Fruit fly (Drosophila melanogaster) Kc167 (cell line): ENCODE data around the gene CG5421.

ENCODE experiments used
- Myc ChIP-seq: fragments of >200 bp; optimal IDR thresholded peaks from 2 replicates; lab custom pipeline; 2017; ENCODE audit warnings: missing external identifiers
- Sin3A ChIP-seq: fragments of >200 bp; optimal IDR thresholded peaks from 2 replicates; lab custom pipeline; 2018; ENCODE audit warnings: missing external identifiers
- h ChIP-seq: fragments of >200 bp; optimal IDR thresholded peaks from 3 replicates; lab custom pipeline; 2018; ENCODE audit warnings: missing external identifiers
- insv ChIP-seq: fragments of >200 bp; optimal IDR thresholded peaks from 3 replicates; lab custom pipeline; 2018; ENCODE audit warnings: missing external identifiers
- psq ChIP-seq: fragments of >200 bp; optimal IDR thresholded peaks from 2 replicates; lab custom pipeline; 2017; ENCODE audit warnings: missing external identifiers
- ttk ChIP-seq: sonication (Bioruptor generic); optimal IDR thresholded peaks from 2 replicates; lab custom pipeline; 2017; ENCODE audit warnings: missing external identifiers

Gene CG5421

dm6 chr2L:12468813-12469212, 20.9 kb upstream of the CG5421 start:
- no peak for TF ChIP-seq h (lab: Kevin White, UChicago)
- no peak for TF ChIP-seq ttk (lab: Kevin White, UChicago)
- TF ChIP-seq Myc (lab: Kevin White, UChicago), result no peak
- TF ChIP-seq psq (lab: Kevin White, UChicago), result no peak
- no peak for TF ChIP-seq Sin3A (lab: Kevin White, UChicago)
- no peak for TF ChIP-seq insv (lab: Kevin White, UChicago)

- no peak for TF ChIP-seq Sin3A (lab: Kevin White, UChicago)
- no peak for TF ChIP-seq ttk (lab: Kevin White, UChicago)
- no peak for TF ChIP-seq psq (lab: Kevin White, UChicago)
Observed at dm6 chr2L:12467673-12468072, 19.7 kb upstream of the CG5421 start.

dm6 chr2L:12466506-12467043, 18.6 kb upstream of the CG5421 start:
- TF ChIP-seq ttk (lab: Kevin White, UChicago), result no peak

- no peak for TF ChIP-seq ttk (lab: Kevin White, UChicago)
- TF ChIP-seq psq (lab: Kevin White, UChicago), result no peak
- TF ChIP-seq Myc (lab: Kevin White, UChicago), result no peak
- TF ChIP-seq insv (lab: Kevin White, UChicago), result no peak
- TF ChIP-seq h (lab: Kevin White, UChicago), result no peak
- no peak for TF ChIP-seq Sin3A (lab: Kevin White, UChicago)
Observed at dm6 chr2L:12465164-12466011, 17.5 kb upstream of the CG5421 start.

dm6 chr2L:12464065-12464464, 16.1 kb upstream of the CG5421 start:
- no peak for TF ChIP-seq Sin3A (lab: Kevin White, UChicago)
- no peak for TF ChIP-seq h (lab: Kevin White, UChicago)
- no peak for TF ChIP-seq psq (lab: Kevin White, UChicago)
- no peak for TF ChIP-seq insv (lab: Kevin White, UChicago)
- TF ChIP-seq Myc (lab: Kevin White, UChicago), result no peak
- TF ChIP-seq ttk (lab: Kevin White, UChicago), result no peak

- TF ChIP-seq h (lab: Kevin White, UChicago) (no peak), Myc (lab: Kevin White, UChicago) (no peak), psq (lab: Kevin White, UChicago) (no peak), ttk (lab: Kevin White, UChicago) (no peak), Sin3A (lab: Kevin White, UChicago) (no peak), insv (lab: Kevin White, UChicago) (no peak)
Observed at dm6 chr2L:12463037-12463436, 15.1 kb upstream of the CG5421 start.

- TF ChIP-seq insv (lab: Kevin White, UChicago) (no peak), Myc (lab: Kevin White, UChicago) (no peak), h (lab: Kevin White, UChicago) (no peak), ttk (lab: Kevin White, UChicago) (no peak), psq (lab: Kevin White, UChicago) (no peak), Sin3A (lab: Kevin White, UChicago) (no peak)
Observed at dm6 chr2L:12460767-12461739, 13.1 kb upstream of the CG5421 start.

- TF ChIP-seq psq (lab: Kevin White, UChicago), result no peak
- TF ChIP-seq ttk (lab: Kevin White, UChicago), result peak; percentile 12
Observed at dm6 chr2L:12459841-12460240, 11.9 kb upstream of the CG5421 start.

dm6 chr2L:12459191-12459590, 11.3 kb upstream of the CG5421 start:
- TF ChIP-seq psq (lab: Kevin White, UChicago) (no peak), h (lab: Kevin White, UChicago) (no peak), insv (lab: Kevin White, UChicago) (no peak)

dm6 chr2L:12457715-12458114, 9.8 kb upstream of the CG5421 start:
- no peak for TF ChIP-seq h (lab: Kevin White, UChicago)
- TF ChIP-seq ttk (lab: Kevin White, UChicago), result no peak
- TF ChIP-seq insv (lab: Kevin White, UChicago), result no peak
- no peak for TF ChIP-seq Myc (lab: Kevin White, UChicago)
- no peak for TF ChIP-seq psq (lab: Kevin White, UChicago)

dm6 chr2L:12457201-12457600, 9.3 kb upstream of the CG5421 start:
- TF ChIP-seq h (lab: Kevin White, UChicago), result no peak
- TF ChIP-seq Sin3A (lab: Kevin White, UChicago), result no peak
- no peak for TF ChIP-seq Myc (lab: Kevin White, UChicago)
- TF ChIP-seq insv (lab: Kevin White, UChicago), result no peak
- TF ChIP-seq psq (lab: Kevin White, UChicago), result no peak
- TF ChIP-seq ttk (lab: Kevin White, UChicago), result no peak
